Worm (Caenorhabditis elegans) whole organism, young adult: Measurements from ENCODE around the gene clec-123.
A peak's percentile ranks its signal among the peaks of the same experiment; 100 is the strongest.
"Not testable (repeated sequence)": the region's sequence is repeated elsewhere in the genome, so short reads cannot be mapped to it uniquely, and the experiment has no call there.

Experiments used
- Y56A3A.18 ChIP-seq: fragments of 200-800 bp; sonication (Bioruptor generic); IDR thresholded peaks from 2 replicates; pipeline ENCODE4 v1.3.6; 2022; ENCODE audit warnings: missing genetic modification reagents, missing genetic modification characterization, missing compliant biosample characterization
- Y95B8A.8 ChIP-seq: fragments of 200-800 bp; sonication (Bioruptor generic); IDR thresholded peaks from 2 replicates; pipeline ENCODE4 v1.3.6; 2022; ENCODE audit warnings: missing genetic modification reagents, missing genetic modification characterization, missing compliant biosample characterization
- ZK185.1 ChIP-seq: sonication (generic microtip); optimal IDR thresholded peaks from 2 replicates; lab custom pipeline; 2016; ENCODE audit warnings: mild to moderate bottlenecking, missing genetic modification characterization, missing compliant biosample characterization; ENCODE audit not compliant: poor library complexity, severe bottlenecking
- aptf-3 ChIP-seq: fragments of 200-800 bp; sonication (Bioruptor generic); IDR thresholded peaks from 2 replicates; pipeline ENCODE4 v1.3.6; 2022; ENCODE audit warnings: missing genetic modification characterization, missing compliant biosample characterization
- attf-5 ChIP-seq: fragments of 200-800 bp; sonication (Bioruptor generic); optimal IDR thresholded peaks from 2 replicates; lab custom pipeline; 2018; ENCODE audit warnings: mild to moderate bottlenecking, missing genetic modification characterization, missing compliant biosample characterization
- cebp-1 ChIP-seq, 2 experiments: fragments of 200-800 bp in 1 of 2; sonication (Bioruptor generic) in 1 of 2; sonication (generic microtip) in 1 of 2; IDR thresholded peaks in 1 of 2; optimal IDR thresholded peaks in 1 of 2; 2 replicates each; pipeline versions ENCODE4 v1.3.6 to Lab custom; 2017 to 2022; ENCODE audit warnings: missing compliant biosample characterization in 2 of 2, missing genetic modification characterization in 2 of 2, mild to moderate bottlenecking in 1 of 2, missing genetic modification reagents in 1 of 2, moderate library complexity in 1 of 2
- cebp-2 ChIP-seq: fragments of 200-800 bp; sonication (Bioruptor generic); IDR thresholded peaks from 2 replicates; pipeline ENCODE4 v1.3.6; 2022; ENCODE audit warnings: missing genetic modification characterization, missing compliant biosample characterization
- ceh-100 ChIP-seq: fragments of 200-800 bp; sonication (Bioruptor generic); IDR thresholded peaks from 2 replicates; pipeline ENCODE4 v1.3.6; 2022; ENCODE audit warnings: missing genetic modification reagents, missing genetic modification characterization, missing compliant biosample characterization
- ceh-27 ChIP-seq: fragments of 200-800 bp; sonication (Bioruptor generic); optimal IDR thresholded peaks from 2 replicates; lab custom pipeline; 2018; ENCODE audit warnings: mild to moderate bottlenecking, missing genetic modification characterization, moderate library complexity, missing compliant biosample characterization
- ceh-58 ChIP-seq: fragments of 200-800 bp; sonication (Bioruptor generic); IDR thresholded peaks from 2 replicates; pipeline ENCODE4 v1.3.6; 2022; ENCODE audit warnings: missing genetic modification characterization, missing compliant biosample characterization
- dox-1 ChIP-seq: fragments of 200-800 bp; sonication (Bioruptor generic); IDR thresholded peaks from 2 replicates; pipeline ENCODE4 v1.3.6; 2022; ENCODE audit warnings: missing genetic modification reagents, missing genetic modification characterization, missing compliant biosample characterization
- ets-4 ChIP-seq: fragments of 200-800 bp; sonication (Bioruptor generic); optimal IDR thresholded peaks from 2 replicates; lab custom pipeline; 2018; ENCODE audit warnings: mild to moderate bottlenecking, missing genetic modification characterization, missing compliant biosample characterization
- him-1 ChIP-seq: sonication (generic microtip); optimal IDR thresholded peaks from 2 replicates; lab custom pipeline; 2016; ENCODE audit warnings: missing genotype, missing genetic modification reagents, missing genetic modification characterization, missing compliant biosample characterization
- hmg-1.2 ChIP-seq: fragments of 200-800 bp; sonication (Bioruptor generic); IDR thresholded peaks from 2 replicates; pipeline ENCODE4 v1.3.6; 2022; ENCODE audit warnings: missing genetic modification reagents, missing genetic modification characterization, missing compliant biosample characterization
- hmg-20 ChIP-seq: fragments of 200-800 bp; sonication (Bioruptor generic); IDR thresholded peaks from 2 replicates; pipeline ENCODE4 v1.3.6; 2022; ENCODE audit warnings: missing genetic modification reagents, missing genetic modification characterization, missing compliant biosample characterization
- lin-26 ChIP-seq: fragments of 200-800 bp; sonication (Bioruptor generic); IDR thresholded peaks from 2 replicates; pipeline ENCODE4 v1.3.6; 2022; ENCODE audit warnings: missing genetic modification reagents, missing genetic modification characterization, missing compliant biosample characterization
- lir-1 ChIP-seq: fragments of 200-800 bp; sonication (Bioruptor generic); conservative IDR thresholded peaks from 2 replicates; pipeline ENCODE4 v1.3.6; 2022; ENCODE audit warnings: missing genetic modification reagents, missing genetic modification characterization, missing compliant biosample characterization
- madf-10 ChIP-seq: sonication (generic microtip); optimal IDR thresholded peaks from 2 replicates; lab custom pipeline; 2016; ENCODE audit warnings: mild to moderate bottlenecking, missing genetic modification characterization, missing compliant biosample characterization
- madf-8 ChIP-seq: fragments of 200-800 bp; sonication (Bioruptor generic); conservative IDR thresholded peaks from 2 replicates; pipeline ENCODE4 v1.3.6; 2022; ENCODE audit warnings: missing genetic modification reagents, missing genetic modification characterization, missing compliant biosample characterization
- mel-28 ChIP-seq: sonication (generic microtip); optimal IDR thresholded peaks from 2 replicates; lab custom pipeline; 2016; ENCODE audit warnings: borderline replicate concordance, mild to moderate bottlenecking, missing genetic modification characterization, missing compliant biosample characterization
- mxl-1 ChIP-seq: sonication (generic microtip); optimal IDR thresholded peaks from 2 replicates; lab custom pipeline; 2016; ENCODE audit warnings: missing genetic modification characterization, missing compliant biosample characterization
- nfya-2 ChIP-seq: fragments of 200-800 bp; sonication (Bioruptor generic); IDR thresholded peaks from 2 replicates; pipeline ENCODE4 v1.3.6; 2022; ENCODE audit warnings: missing genetic modification reagents, missing genetic modification characterization, missing compliant biosample characterization
- nhr-120 ChIP-seq: fragments of 200-800 bp; sonication (Bioruptor generic); IDR thresholded peaks from 2 replicates; pipeline ENCODE4 v1.3.6; 2022; ENCODE audit warnings: missing genetic modification characterization, missing compliant biosample characterization
- rcor-1 ChIP-seq: fragments of 200-800 bp; sonication (Bioruptor generic); IDR thresholded peaks from 2 replicates; pipeline ENCODE4 v1.3.6; 2022; ENCODE audit warnings: missing genetic modification reagents, missing genetic modification characterization, missing compliant biosample characterization
- rec-8 ChIP-seq, 2 experiments: sonication (generic microtip); optimal IDR thresholded peaks; 2 replicates each; lab custom pipeline; 2016; ENCODE audit warnings: mild to moderate bottlenecking in 2 of 2, missing genetic modification characterization in 2 of 2, missing genetic modification reagents in 2 of 2, missing genotype in 2 of 2, missing biosample characterization in 1 of 2, missing compliant biosample characterization in 1 of 2, moderate library complexity in 1 of 2
- sea-2 ChIP-seq: fragments of 200-800 bp; sonication (Bioruptor generic); IDR thresholded peaks from 2 replicates; pipeline ENCODE4 v1.3.6; 2022; ENCODE audit warnings: missing genetic modification characterization, missing compliant biosample characterization
- snpc-1.1 ChIP-seq: sonication (generic microtip); optimal IDR thresholded peaks from 2 replicates; lab custom pipeline; 2017; ENCODE audit warnings: missing genetic modification characterization, mild to moderate bottlenecking, missing compliant biosample characterization, antibody characterized with exemption, moderate library complexity, missing genotype, missing genetic modification reagents; ENCODE audit not compliant: insufficient read depth
- snpc-3.4 ChIP-seq: sonication (generic microtip); optimal IDR thresholded peaks from 2 replicates; lab custom pipeline; 2017; ENCODE audit warnings: missing genetic modification characterization, mild to moderate bottlenecking, missing compliant biosample characterization, antibody characterized with exemption, moderate library complexity, missing genotype, missing genetic modification reagents
- snpc-4 ChIP-seq, 5 experiments: fragments of 150-350 bp in 1 of 5; sonication (generic microtip) in 4 of 5; optimal IDR thresholded peaks; 2 replicates each; lab custom pipeline; 2014 to 2018; ENCODE audit warnings: missing genetic modification characterization in 5 of 5, missing biosample characterization in 3 of 5, antibody characterized with exemption in 2 of 5, mild to moderate bottlenecking in 2 of 5, missing compliant biosample characterization in 2 of 5, missing genotype in 2 of 5, moderate library complexity in 2 of 5, missing genetic modification reagents in 1 of 5
- sptf-2 ChIP-seq: fragments of 200-800 bp; sonication (Bioruptor generic); optimal IDR thresholded peaks from 2 replicates; lab custom pipeline; 2018; ENCODE audit warnings: mild to moderate bottlenecking, missing genetic modification characterization, missing compliant biosample characterization
- tbx-9 ChIP-seq: sonication (generic microtip); optimal IDR thresholded peaks from 2 replicates; lab custom pipeline; 2016; ENCODE audit warnings: borderline replicate concordance, missing genetic modification characterization, inconsistent platforms, missing compliant biosample characterization
- unc-130 ChIP-seq: sonication (generic microtip); optimal IDR thresholded peaks from 2 replicates; lab custom pipeline; 2016; ENCODE audit warnings: missing genetic modification reagents, missing genetic modification characterization, missing compliant biosample characterization
- unc-62 ChIP-seq: fragments of 150-350 bp; optimal IDR thresholded peaks from 2 replicates; lab custom pipeline; 2014; ENCODE audit warnings: missing biosample characterization, missing genetic modification reagents, missing genetic modification characterization
- ztf-3 ChIP-seq: fragments of 200-800 bp; sonication (Bioruptor generic); optimal IDR thresholded peaks from 2 replicates; lab custom pipeline; 2018; ENCODE audit warnings: mild to moderate bottlenecking, missing genetic modification characterization, missing compliant biosample characterization

clec-123 gene

ce11 chrII:3126341-3126740 is 12.3 kb downstream of the clec-123 start, which contains the start of gene ins-19 (continued):
- TF ChIP-seq rec-8 (tag; optimal IDR thresholded peaks at IDR 0.05; lab: Kevin White, UChicago) (no peak), Y95B8A.8 (GFP tag; lab: Robert Waterston, UW) (no peak)

- TF ChIP-seq sea-2; mxl-1 (tag; lab: Kevin White, UChicago); sptf-2 (GFP tag; lab: Kevin White, UChicago): not testable (repeated sequence)
- TF ChIP-seq, all 124 proteins: peak for 0; not testable (repeated sequence) for 124
Observed at ce11 chrII:3126741-3127140, 12.7 kb downstream of the clec-123 start, which contains the start of gene ins-31. Gene ins-31 (plus strand): TSS chrII:3127041.

DNA sequence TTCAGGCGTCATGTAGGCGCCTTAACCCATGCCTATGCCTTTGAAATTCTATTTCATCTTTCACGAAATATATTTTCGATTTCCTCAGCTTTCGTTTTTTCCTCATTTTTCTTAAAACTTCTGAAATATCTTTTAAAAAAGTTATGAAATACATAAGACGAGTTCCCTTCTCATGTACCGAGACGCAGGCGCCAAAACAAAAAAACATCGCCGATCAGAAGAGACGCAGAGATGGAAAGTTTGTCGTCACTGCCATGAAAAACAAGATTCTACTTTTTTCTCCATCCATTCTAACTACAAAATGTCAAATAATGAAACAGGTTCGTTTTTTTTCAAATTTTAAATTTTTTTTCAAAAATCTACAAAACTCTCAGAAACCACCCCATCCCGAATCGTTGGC is 15.0 kb downstream of the clec-123 start, which contains the start of gene chil-24:
chil-24 (plus strand) TSS at position 156 of the 400 bp plus-strand sequence.
- TF ChIP-seq attf-5 (peak; percentile 35), madf-8 (GFP tag; lab: Robert Waterston, UW) (no peak), nfya-2 (no peak), ztf-3 (no peak), unc-130 (GFP tag; lab: Kevin White, UChicago) (no peak), hmg-1.2 (GFP tag; lab: Robert Waterston, UW) (peak; percentile 96), dox-1 (no peak), madf-10 (no peak), sea-2 (no peak), lin-26 (no peak), him-1 (tag; lab: Kevin White, UChicago) (no peak), ceh-27 (GFP tag; lab: Kevin White, UChicago) (no peak), mel-28 (no peak), snpc-3.4 (tag; lab: Kevin White, UChicago) (no peak), hmg-20 (no peak), cebp-1 (GFP tag; IDR thresholded peaks at IDR 0.05; lab: Robert Waterston, UW) (no peak), cebp-1 (tag; optimal IDR thresholded peaks at IDR 0.05; lab: Kevin White, UChicago) (peak; percentile 78), snpc-1.1 (tag; lab: Kevin White, UChicago) (no peak), snpc-4 (GFP tag; optimal IDR thresholded peaks at IDR 0.05; lab: Kevin White, UChicago) (no peak), snpc-4 (tag; optimal IDR thresholded peaks at IDR 0.05; lab: Kevin White, UChicago) (no peak)

- TF ChIP-seq ztf-3 (no peak), ets-4 (GFP tag; lab: Kevin White, UChicago) (no peak), aptf-3 (no peak), ZK185.1 (tag; lab: Kevin White, UChicago) (no peak), Y56A3A.18 (no peak), ceh-100 (GFP tag; lab: Robert Waterston, UW) (no peak), cebp-2 (GFP tag; lab: Robert Waterston, UW) (no peak), lir-1 (GFP tag; lab: Robert Waterston, UW) (no peak), nhr-120 (GFP tag; lab: Robert Waterston, UW) (no peak), ceh-58 (GFP tag; lab: Robert Waterston, UW) (no peak), snpc-4 (GFP tag; optimal IDR thresholded peaks at IDR 0.05; lab: Kevin White, UChicago) (no peak), snpc-4 (tag; optimal IDR thresholded peaks at IDR 0.05; lab: Kevin White, UChicago) (no peak), unc-62 (GFP tag; lab: Kevin White, UChicago) (no peak), rcor-1 (GFP tag; lab: Robert Waterston, UW) (no peak), tbx-9 (tag; lab: Kevin White, UChicago) (no peak)
- TF ChIP-seq, all 124 proteins: peak for 0
Observed at ce11 chrII:3135293-3135692, 21.3 kb downstream of the clec-123 start.
